Worm (Caenorhabditis elegans) whole organism, early embryonic: ENCODE data around the gene Y67D8C.22.
A peak's percentile ranks its signal among the peaks of the same experiment; 100 is the strongest.

Experiments
- B0310.2 ChIP-seq: sonication (generic microtip); optimal IDR thresholded peaks from 2 replicates; lab custom pipeline; 2016; ENCODE audit warnings: mild to moderate bottlenecking, missing genetic modification characterization, missing compliant biosample characterization
- F13C5.2 ChIP-seq: sonication (generic microtip); optimal IDR thresholded peaks from 2 replicates; lab custom pipeline; 2017; ENCODE audit warnings: mild to moderate bottlenecking, missing genetic modification characterization, inconsistent platforms, missing compliant biosample characterization
- aly-1 ChIP-seq: sonication (generic microtip); optimal IDR thresholded peaks from 2 replicates; lab custom pipeline; 2016; ENCODE audit warnings: missing genetic modification characterization, missing compliant biosample characterization
- ama-1 ChIP-seq: fragments of 150-350 bp; optimal IDR thresholded peaks from 2 replicates; lab custom pipeline; 2014
- ceh-13 ChIP-seq: fragments of 200-800 bp; sonication (Bioruptor generic); optimal IDR thresholded peaks from 2 replicates; lab custom pipeline; 2018; ENCODE audit warnings: mild to moderate bottlenecking, missing genetic modification characterization, missing compliant biosample characterization
- ceh-36 ChIP-seq: sonication (generic microtip); optimal IDR thresholded peaks from 2 replicates; lab custom pipeline; 2016; ENCODE audit warnings: missing genetic modification characterization, inconsistent platforms, missing compliant biosample characterization
- ets-7 ChIP-seq: sonication (generic microtip); optimal IDR thresholded peaks from 2 replicates; lab custom pipeline; 2016; ENCODE audit warnings: missing genotype, missing genetic modification characterization, missing compliant biosample characterization
- flt-1 ChIP-seq: fragments of 200-800 bp; sonication (Bioruptor generic); IDR thresholded peaks from 2 replicates; pipeline ENCODE4 v1.3.6; 2022; ENCODE audit warnings: missing genetic modification characterization, missing compliant biosample characterization
- hmbx-1 ChIP-seq: sonication (generic microtip); optimal IDR thresholded peaks from 2 replicates; lab custom pipeline; 2016; ENCODE audit warnings: mild to moderate bottlenecking, missing genetic modification characterization, missing compliant biosample characterization
- hmg-4 ChIP-seq: fragments of 200-800 bp; sonication (Bioruptor generic); optimal IDR thresholded peaks from 2 replicates; lab custom pipeline; 2018; ENCODE audit warnings: mild to moderate bottlenecking, missing genetic modification characterization, missing compliant biosample characterization
- hnd-1 ChIP-seq: sonication (generic microtip); optimal IDR thresholded peaks from 2 replicates; lab custom pipeline; 2016; ENCODE audit warnings: missing genetic modification characterization, missing compliant biosample characterization
- pes-1 ChIP-seq: fragments of 200-800 bp; sonication (Bioruptor generic); IDR thresholded peaks from 2 replicates; pipeline ENCODE4 v1.3.6; 2022; ENCODE audit warnings: missing genetic modification reagents, missing genetic modification characterization, missing compliant biosample characterization
- scrt-1 ChIP-seq: fragments of 200-800 bp; sonication (Bioruptor generic); IDR thresholded peaks from 2 replicates; pipeline ENCODE4 v1.3.6; 2022; ENCODE audit warnings: missing genetic modification characterization, missing compliant biosample characterization
- sea-1 ChIP-seq: fragments of 200-800 bp; sonication (Bioruptor generic); conservative IDR thresholded peaks from 2 replicates; pipeline ENCODE4 v1.3.6; 2022; ENCODE audit warnings: missing genetic modification characterization, missing compliant biosample characterization
- tbx-11 ChIP-seq: fragments of 200-800 bp; sonication (Bioruptor generic); IDR thresholded peaks from 2 replicates; pipeline ENCODE4 v1.3.6; 2022; ENCODE audit warnings: missing genetic modification characterization, missing compliant biosample characterization
- tbx-37 ChIP-seq: fragments of 200-800 bp; sonication (Bioruptor generic); conservative IDR thresholded peaks from 2 replicates; pipeline ENCODE4 v1.3.6; 2022; ENCODE audit warnings: missing genetic modification reagents, missing genetic modification characterization, missing compliant biosample characterization
- tra-4 ChIP-seq: sonication (generic microtip); optimal IDR thresholded peaks from 2 replicates; lab custom pipeline; 2017; ENCODE audit warnings: missing genetic modification characterization, missing compliant biosample characterization

Y67D8C.22 gene

ce11 chrIV:3055320-3055719, 20.8 kb downstream of the Y67D8C.22 start:
- TF ChIP-seq B0310.2 (tag; lab: Kevin White, UChicago) (no peak), tbx-11 (GFP tag; lab: Robert Waterston, UW) (no peak), tra-4 (tag; lab: Kevin White, UChicago) (no peak), F13C5.2 (tag; lab: Kevin White, UChicago) (no peak), tbx-37 (no peak), sea-1 (no peak), hmg-4 (GFP tag; lab: Kevin White, UChicago) (no peak), ceh-36 (tag; lab: Kevin White, UChicago) (no peak), scrt-1 (no peak), ama-1 (no peak), ets-7 (tag; lab: Kevin White, UChicago) (no peak), ceh-13 (no peak), hmbx-1 (tag; lab: Kevin White, UChicago) (no peak), pes-1 (no peak), hnd-1 (tag; lab: Kevin White, UChicago) (no peak), aly-1 (tag; lab: Kevin White, UChicago) (no peak), flt-1 (GFP tag; lab: Robert Waterston, UW) (no peak)

- TF ChIP-seq ceh-36 (tag; lab: Kevin White, UChicago) (no peak), hmg-4 (GFP tag; lab: Kevin White, UChicago) (no peak), aly-1 (tag; lab: Kevin White, UChicago) (no peak), hmbx-1 (tag; lab: Kevin White, UChicago) (no peak), tbx-11 (GFP tag; lab: Robert Waterston, UW) (no peak), scrt-1 (no peak), ets-7 (tag; lab: Kevin White, UChicago) (no peak), tbx-37 (no peak), B0310.2 (tag; lab: Kevin White, UChicago) (no peak), F13C5.2 (tag; lab: Kevin White, UChicago) (no peak), ceh-13 (no peak), tra-4 (tag; lab: Kevin White, UChicago) (no peak), pes-1 (no peak), hnd-1 (tag; lab: Kevin White, UChicago) (no peak), ama-1 (no peak), sea-1 (no peak), flt-1 (GFP tag; lab: Robert Waterston, UW) (no peak)
Measured at ce11 chrIV:3053428-3053827, 22.7 kb downstream of the Y67D8C.22 start, which contains the start of gene ivph-3. Gene ivph-3 (plus strand): TSS chrIV:3053728.

ce11 chrIV:3050054-3050990, 25.8 kb downstream of the Y67D8C.22 start, which contains the start of gene eel-1:
Gene eel-1 (minus strand): TSS chrIV:3050104.
- TF ChIP-seq tbx-11 (GFP tag; lab: Robert Waterston, UW) (peak; percentile 89), tra-4 (tag; lab: Kevin White, UChicago) (peak; percentile 55), F13C5.2 (tag; lab: Kevin White, UChicago) (peak; percentile 38), ceh-36 (tag; lab: Kevin White, UChicago) (peak; percentile 42), aly-1 (tag; lab: Kevin White, UChicago) (peak; percentile 70), ceh-13 (peak; percentile 43), hnd-1 (tag; lab: Kevin White, UChicago) (peak; percentile 71), B0310.2 (tag; lab: Kevin White, UChicago) (peak; percentile 59), sea-1 (peak; percentile 90), hmg-4 (GFP tag; lab: Kevin White, UChicago) (peak; percentile 84), ets-7 (tag; lab: Kevin White, UChicago) (peak; percentile 92), tbx-37 (peak; percentile 93), scrt-1 (peak; percentile 86), flt-1 (GFP tag; lab: Robert Waterston, UW) (peak; percentile 80), pes-1 (peak; percentile 92)

- TF ChIP-seq tbx-37: no peak
- no peak for TF ChIP-seq hmg-4 (GFP tag; lab: Kevin White, UChicago)
- TF ChIP-seq ceh-36 (tag; lab: Kevin White, UChicago): no peak
Measured at ce11 chrIV:3046889-3047288, 29.2 kb downstream of the Y67D8C.22 start.

- no peak for TF ChIP-seq ets-7 (tag; lab: Kevin White, UChicago)
- no peak for TF ChIP-seq hmbx-1 (tag; lab: Kevin White, UChicago)
- no peak for TF ChIP-seq ceh-36 (tag; lab: Kevin White, UChicago)
- no peak for TF ChIP-seq ceh-13
- TF ChIP-seq B0310.2 (tag; lab: Kevin White, UChicago): no peak
- TF ChIP-seq tbx-11 (GFP tag; lab: Robert Waterston, UW): no peak
- TF ChIP-seq sea-1: no peak
- TF ChIP-seq flt-1 (GFP tag; lab: Robert Waterston, UW): no peak
- TF ChIP-seq F13C5.2 (tag; lab: Kevin White, UChicago): no peak
- no peak for TF ChIP-seq pes-1
- TF ChIP-seq hmg-4 (GFP tag; lab: Kevin White, UChicago): no peak
- no peak for TF ChIP-seq aly-1 (tag; lab: Kevin White, UChicago)
Measured at ce11 chrIV:3046009-3046408, 30.1 kb downstream of the Y67D8C.22 start.

ce11 chrIV:3044158-3044557, 31.9 kb downstream of the Y67D8C.22 start:
- TF ChIP-seq tbx-11 (GFP tag; lab: Robert Waterston, UW) (no peak), hnd-1 (tag; lab: Kevin White, UChicago) (no peak), hmbx-1 (tag; lab: Kevin White, UChicago) (no peak), ceh-13 (no peak), tbx-37 (no peak), aly-1 (tag; lab: Kevin White, UChicago) (no peak), ets-7 (tag; lab: Kevin White, UChicago) (no peak), scrt-1 (no peak), ceh-36 (tag; lab: Kevin White, UChicago) (no peak), hmg-4 (GFP tag; lab: Kevin White, UChicago) (no peak), sea-1 (no peak), tra-4 (tag; lab: Kevin White, UChicago) (no peak), B0310.2 (tag; lab: Kevin White, UChicago) (no peak), ama-1 (no peak), pes-1 (no peak)
